Worm (Caenorhabditis elegans) whole organism, L2 larva: ENCODE data around the gene srz-64.

ENCODE experiments used
- R02D3.7 ChIP-seq: fragments of 150-350 bp; optimal IDR thresholded peaks from 2 replicates; lab custom pipeline; 2014; ENCODE audit warnings: missing biosample characterization, missing genetic modification characterization
- ceh-82 ChIP-seq: fragments of 150-350 bp; optimal IDR thresholded peaks from 2 replicates; lab custom pipeline; 2014; ENCODE audit warnings: missing biosample characterization, missing genetic modification characterization
- egl-27 ChIP-seq: sonication (generic microtip); optimal IDR thresholded peaks from 3 replicates; lab custom pipeline; 2017; ENCODE audit warnings: missing biosample characterization, missing genetic modification reagents, missing genetic modification characterization
- nhr-11 ChIP-seq: fragments of 150-350 bp; optimal IDR thresholded peaks from 2 replicates; lab custom pipeline; 2014; ENCODE audit warnings: missing biosample characterization, missing genetic modification characterization
- nhr-21 ChIP-seq: fragments of 150-350 bp; optimal IDR thresholded peaks from 2 replicates; lab custom pipeline; 2014; ENCODE audit warnings: missing biosample characterization, missing genetic modification characterization
- nhr-237 ChIP-seq: fragments of 150-350 bp; optimal IDR thresholded peaks from 2 replicates; lab custom pipeline; 2014; ENCODE audit warnings: missing biosample characterization, missing genetic modification characterization
- peb-1 ChIP-seq: fragments of 150-350 bp; optimal IDR thresholded peaks from 2 replicates; lab custom pipeline; 2014; ENCODE audit warnings: missing biosample characterization, missing genetic modification characterization
- unc-62 ChIP-seq: fragments of 150-350 bp; optimal IDR thresholded peaks from 2 replicates; lab custom pipeline; 2014; ENCODE audit warnings: missing biosample characterization, missing genetic modification reagents, missing genetic modification characterization
- ztf-11 ChIP-seq: sonication (generic microtip); optimal IDR thresholded peaks from 2 replicates; lab custom pipeline; 2017; ENCODE audit warnings: missing biosample characterization, missing genetic modification characterization

DNA sequence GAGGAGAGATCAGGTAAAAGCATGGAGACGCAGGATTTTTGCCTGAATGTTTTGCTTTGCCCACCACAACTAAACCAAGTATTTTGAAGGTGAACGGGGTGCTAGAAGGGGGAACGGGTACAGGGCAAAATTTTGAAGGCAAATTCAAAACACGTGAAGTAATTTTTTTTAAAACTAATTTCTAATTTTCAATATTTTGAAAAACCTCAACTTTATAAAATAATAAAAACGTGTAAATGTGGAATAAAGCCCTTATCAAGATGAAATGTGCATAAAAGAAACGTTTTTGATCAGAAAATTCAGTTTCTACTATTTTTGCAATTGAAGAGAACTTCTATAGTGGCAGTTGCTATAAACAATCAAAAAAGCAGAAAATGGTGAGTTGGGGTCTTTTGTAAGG, 37.4 kb downstream of the srz-64 start, which contains the start of gene clec-119:
- TF ChIP-seq R02D3.7 (tag; lab: Kevin White, UChicago) (no peak), peb-1 (no peak), egl-27 (tag; lab: Kevin White, UChicago) (no peak), nhr-21 (tag; lab: Kevin White, UChicago) (no peak), unc-62 (GFP tag; lab: Kevin White, UChicago) (no peak), ceh-82 (tag; lab: Kevin White, UChicago) (no peak), nhr-11 (tag; lab: Kevin White, UChicago) (no peak), ztf-11 (no peak), nhr-237 (tag; lab: Kevin White, UChicago) (no peak)
